Fruit fly (Drosophila melanogaster) whole organism, wandering third instar larva: ENCODE data around the gene CG15877.

Source experiments
- GATAd ChIP-seq: sonication (Bioruptor generic); optimal IDR thresholded peaks from 2 replicates; lab custom pipeline; 2016; ENCODE audit warnings: missing biosample characterization, missing genetic modification characterization
- Sp1 ChIP-seq: fragments of 200-800 bp; sonication (Bioruptor generic); optimal IDR thresholded peaks from 3 replicates; lab custom pipeline; 2019; ENCODE audit warnings: missing biosample characterization, mild to moderate bottlenecking, missing genetic modification characterization, moderate library complexity
- Vsx2 ChIP-seq: fragments of 200-300, 225-300 bp; sonication (Bioruptor generic); optimal IDR thresholded peaks from 2 replicates; lab custom pipeline; 2018; ENCODE audit warnings: missing biosample characterization, missing genetic modification characterization; ENCODE audit not compliant: partially characterized antibody
- br ChIP-seq: fragments of 200-800 bp; sonication (Bioruptor generic); optimal IDR thresholded peaks from 2 replicates; lab custom pipeline; 2016; ENCODE audit warnings: missing biosample characterization, missing genetic modification characterization
- brk ChIP-seq: fragments of 200-800 bp; sonication (Bioruptor generic); optimal IDR thresholded peaks from 2 replicates; lab custom pipeline; 2016; ENCODE audit warnings: missing biosample characterization, mild to moderate bottlenecking, missing genetic modification characterization
- dmrt93B ChIP-seq: fragments of 200-800 bp; sonication (Bioruptor generic); optimal IDR thresholded peaks from 2 replicates; lab custom pipeline; 2018; ENCODE audit warnings: missing biosample characterization, mild to moderate bottlenecking, missing genetic modification characterization
- lola ChIP-seq: fragments of >200 bp; optimal IDR thresholded peaks from 2 replicates; lab custom pipeline; 2017; ENCODE audit warnings: missing biosample characterization, missing genetic modification characterization
- psq ChIP-seq: fragments of 200-800 bp; sonication (Bioruptor generic); optimal IDR thresholded peaks from 3 replicates; lab custom pipeline; 2017; ENCODE audit warnings: missing biosample characterization, mild to moderate bottlenecking, missing genetic modification characterization, moderate library complexity
- rgr ChIP-seq: fragments of 200-800 bp; sonication (Bioruptor generic); optimal IDR thresholded peaks from 3 replicates; lab custom pipeline; 2016; ENCODE audit warnings: missing biosample characterization, mild to moderate bottlenecking, missing genetic modification characterization
- usp ChIP-seq: fragments of >200 bp; optimal IDR thresholded peaks from 2 replicates; lab custom pipeline; 2017; ENCODE audit warnings: missing biosample characterization, missing genetic modification characterization

dm6 chr3L:2371882-2372281, 5.5 kb downstream of the CG15877 start, which contains the start of the genes CG1317 and CG8993:
- TF ChIP-seq psq (GFP tag; lab: Kevin White, UChicago) (peak; percentile 10), brk (no peak), lola (GFP tag; lab: Kevin White, UChicago) (no peak), dmrt93B (no peak), usp (no peak), rgr (GFP tag; lab: Kevin White, UChicago) (peak; percentile 47), Vsx2 (GFP tag; lab: Kevin White, UChicago) (no peak), br (no peak), GATAd (GFP tag; lab: Kevin White, UChicago) (no peak), Sp1 (GFP tag; lab: Kevin White, UChicago) (peak; percentile 24)
